Fruit fly (Drosophila melanogaster) whole organism, embryonic: Measurements from ENCODE around the gene CG5727.

Source experiments
- CG11398 ChIP-seq: fragments of 200-800 bp; sonication (Bioruptor generic); optimal IDR thresholded peaks from 2 replicates; lab custom pipeline; 2016; ENCODE audit warnings: missing biosample characterization, missing genetic modification characterization
- CG12155 ChIP-seq: fragments of 200-800 bp; sonication (Bioruptor generic); optimal IDR thresholded peaks from 3 replicates; lab custom pipeline; 2016; ENCODE audit warnings: missing biosample characterization, missing genetic modification characterization
- CG16813 ChIP-seq: fragments of 200-800 bp; sonication (Bioruptor generic); IDR thresholded peaks from 3 replicates; pipeline ENCODE4 v1.3.6; 2022; ENCODE audit warnings: missing biosample characterization, missing genetic modification characterization; ENCODE audit not compliant: partially characterized antibody
- CG17612 ChIP-seq: fragments of 200-800 bp; sonication (Bioruptor generic); IDR thresholded peaks from 2 replicates; pipeline ENCODE4 v1.3.6; 2022; ENCODE audit warnings: missing biosample characterization, missing genetic modification characterization
- CG18764 ChIP-seq: fragments of 200-800 bp; sonication (Bioruptor generic); optimal IDR thresholded peaks from 3 replicates; lab custom pipeline; 2016; ENCODE audit warnings: missing biosample characterization, missing genetic modification characterization
- CG8359 ChIP-seq: fragments of 200-800 bp; sonication (Bioruptor generic); optimal IDR thresholded peaks from 2 replicates; lab custom pipeline; 2017; ENCODE audit warnings: missing biosample characterization, mild to moderate bottlenecking, missing genetic modification characterization, borderline replicate concordance
- Dip2 ChIP-seq: fragments of 200-800 bp; sonication (Bioruptor generic); IDR thresholded peaks from 2 replicates; pipeline ENCODE4 v1.3.6; 2022; ENCODE audit warnings: missing biosample characterization, missing genetic modification characterization
- Dp ChIP-seq: fragments of 200-800 bp; sonication (Bioruptor generic); optimal IDR thresholded peaks from 2 replicates; lab custom pipeline; 2018; ENCODE audit warnings: missing biosample characterization, mild to moderate bottlenecking, missing genetic modification characterization, moderate library complexity
- Drgx ChIP-seq: fragments of 200-800 bp; sonication (Bioruptor generic); IDR thresholded peaks from 2 replicates; pipeline ENCODE4 v1.3.6; 2022; ENCODE audit warnings: missing biosample characterization, missing genetic modification characterization
- Sry-β ChIP-seq: fragments of 200-800 bp; sonication (Bioruptor generic); optimal IDR thresholded peaks from 2 replicates; lab custom pipeline; 2018; ENCODE audit warnings: missing biosample characterization, mild to moderate bottlenecking, missing genetic modification characterization, moderate library complexity
- cwo ChIP-seq: fragments of 200-800 bp; sonication (Bioruptor generic); optimal IDR thresholded peaks from 3 replicates; lab custom pipeline; 2017; ENCODE audit warnings: missing biosample characterization, missing genetic modification characterization, mild to moderate bottlenecking, moderate library complexity, missing genetic modification reagents
- hth ChIP-seq: fragments of >200 bp; optimal IDR thresholded peaks from 2 replicates; lab custom pipeline; 2017; ENCODE audit warnings: inconsistent platforms
- lov ChIP-seq, 2 experiments: fragments of 200-800 bp in 1 of 2; fragments of >200 bp in 1 of 2; sonication (Bioruptor generic) in 1 of 2; IDR thresholded peaks in 1 of 2; optimal IDR thresholded peaks in 1 of 2; 2 replicates in 1 of 2; 3 replicates in 1 of 2; pipeline versions ENCODE4 v1.3.6 to Lab custom; 2017 to 2022; ENCODE audit warnings: missing biosample characterization in 1 of 2, missing genetic modification characterization in 1 of 2
- ranshi ChIP-seq: fragments of 200-800 bp; sonication (Bioruptor generic); IDR thresholded peaks from 2 replicates; pipeline ENCODE4 v1.3.6; 2022; ENCODE audit warnings: missing biosample characterization, missing genetic modification characterization

- no peak for TF ChIP-seq Dip2 (GFP tag; lab: Robert Waterston, UW)
- TF ChIP-seq CG8359 (GFP tag; lab: Kevin White, UChicago), result no peak
- no peak for TF ChIP-seq hth (lab: Kevin White, UChicago)
- no peak for TF ChIP-seq CG11398 (GFP tag; lab: Kevin White, UChicago)
- no peak for TF ChIP-seq Drgx (GFP tag; lab: Robert Waterston, UW)
- TF ChIP-seq CG12155 (GFP tag; lab: Kevin White, UChicago), result no peak
- no peak for TF ChIP-seq ranshi (GFP tag; lab: Robert Waterston, UW)
- no peak for TF ChIP-seq CG18764 (GFP tag; lab: Kevin White, UChicago)
- TF ChIP-seq Dp, result peak; percentile 26
- no peak for TF ChIP-seq CG17612 (GFP tag; lab: Robert Waterston, UW)
- TF ChIP-seq cwo, result no peak
- no peak for TF ChIP-seq Sry-β (GFP tag; lab: Kevin White, UChicago)
- no peak for TF ChIP-seq CG16813 (GFP tag; lab: Robert Waterston, UW)
- no peak for TF ChIP-seq lov (optimal IDR thresholded peaks at IDR 0.05; lab: Kevin White, UChicago)
- TF ChIP-seq lov (GFP tag; IDR thresholded peaks at IDR 0.05; lab: Robert Waterston, UW), result no peak
Observed at dm6 chr2L:10222550-10223231, 12.2 kb upstream of the CG5727 start, which contains the start of gene Bcs1.
